Fruit fly (Drosophila melanogaster) whole organism, adult: ENCODE measurements around the gene GC2.
A peak's percentile ranks its signal among the peaks of the same experiment; 100 is the strongest.

Source experiments
- CG7101 ChIP-seq: fragments of 200-800 bp; sonication (Bioruptor generic); optimal IDR thresholded peaks from 2 replicates; lab custom pipeline; 2018; ENCODE audit warnings: missing biosample characterization, mild to moderate bottlenecking, missing genetic modification characterization, moderate library complexity
- bab1 ChIP-seq: fragments of 200-800 bp; sonication (Bioruptor generic); optimal IDR thresholded peaks from 3 replicates; lab custom pipeline; 2019; ENCODE audit warnings: missing biosample characterization, mild to moderate bottlenecking, missing genetic modification characterization, moderate library complexity

DNA sequence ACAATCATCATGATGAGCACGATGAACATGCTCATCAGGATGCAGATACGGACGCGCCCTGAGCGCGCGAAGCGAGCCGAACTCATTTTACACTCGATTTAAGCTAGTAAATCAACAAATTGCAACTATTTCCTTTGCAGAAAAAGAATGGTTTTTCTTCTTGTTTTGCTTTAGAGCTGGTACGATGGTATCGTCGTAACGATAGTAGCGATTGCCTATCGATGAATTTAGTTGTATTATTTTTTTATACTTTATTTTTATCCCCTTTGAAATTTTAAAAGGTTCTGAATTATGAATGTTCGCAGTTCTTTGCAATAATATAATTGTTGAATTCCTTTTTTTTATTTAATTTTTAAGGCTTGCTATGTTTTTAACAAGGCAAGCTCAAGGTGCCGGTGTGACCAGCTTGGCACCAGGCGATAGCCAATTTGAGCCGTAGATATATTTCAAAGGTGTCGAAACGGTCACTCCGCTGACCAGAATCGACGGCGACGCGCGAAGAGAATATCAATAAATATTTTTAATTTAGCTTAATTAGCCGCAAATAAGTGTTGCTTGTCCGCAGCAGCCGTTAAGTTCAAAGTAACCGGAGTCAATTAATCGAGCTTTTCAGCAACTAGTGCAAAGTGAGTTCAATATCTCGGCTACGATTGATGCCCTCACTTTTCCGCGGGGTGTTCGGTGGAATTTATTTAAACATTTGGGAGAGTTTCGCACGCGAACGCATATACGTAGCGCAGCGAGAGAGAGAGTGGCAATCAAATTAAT lies 4.0 kb upstream of the GC2 start, which contains the start of the genes CG12213 and GC1:
- peak; percentile 56 for TF ChIP-seq bab1 (GFP tag; lab: Kevin White, UChicago)
- TF ChIP-seq CG7101, result peak; percentile 39
